Worm (Caenorhabditis elegans): Measurements from ENCODE around the gene F36G3.2.

ce11 chrX:9822173-9822572, 28.1 kb upstream of the F36G3.2 start, which contains the start of gene dpy-22:
- no peak for TF ChIP-seq ama-1 (optimal IDR thresholded peaks at IDR 0.05)
- no peak for TF ChIP-seq hmg-4 (GFP tag; optimal IDR thresholded peaks at IDR 0.05)
- no peak for TF ChIP-seq tbx-11 (GFP tag; IDR thresholded peaks at IDR 0.05)
- no peak for TF ChIP-seq ceh-36 (tag; optimal IDR thresholded peaks at IDR 0.05)

Data from whole organism, early embryonic.